Worm (Caenorhabditis elegans): ENCODE data around the gene bath-13.
"Not testable (repeated sequence)": the region's sequence is repeated elsewhere in the genome, so short reads cannot be mapped to it uniquely, and the experiment has no call there.

ce11 chrII:2570384-2570964 is 48.6 kb upstream of the bath-13 start:
- not testable (repeated sequence) for TF ChIP-seq madf-5 (GFP tag; IDR thresholded peaks at IDR 0.05); Y105C5A.15 (GFP tag; IDR thresholded peaks at IDR 0.05); skn-1 (tag; optimal IDR thresholded peaks at IDR 0.05); nhr-11 (tag; optimal IDR thresholded peaks at IDR 0.05); nhr-237 (tag; optimal IDR thresholded peaks at IDR 0.05)

Measured in whole organism, L4 larva.